Worm (Caenorhabditis elegans): ENCODE results near the gene B0554.5.

ce11 chrV:449130-449529 is 24.9 kb downstream of the B0554.5 start, which contains the start of gene srh-35:
- TF ChIP-seq tab-1 (GFP tag; IDR thresholded peaks at IDR 0.05) (no peak), T22C8.4 (GFP tag; IDR thresholded peaks at IDR 0.05) (no peak), flt-1 (GFP tag; IDR thresholded peaks at IDR 0.05) (no peak), ztf-23 (GFP tag; IDR thresholded peaks at IDR 0.05) (no peak)

Data from whole organism, midembryonic.